Fruit fly (Drosophila melanogaster): ENCODE results near the gene CG7627.

Gene CG7627

DNA sequence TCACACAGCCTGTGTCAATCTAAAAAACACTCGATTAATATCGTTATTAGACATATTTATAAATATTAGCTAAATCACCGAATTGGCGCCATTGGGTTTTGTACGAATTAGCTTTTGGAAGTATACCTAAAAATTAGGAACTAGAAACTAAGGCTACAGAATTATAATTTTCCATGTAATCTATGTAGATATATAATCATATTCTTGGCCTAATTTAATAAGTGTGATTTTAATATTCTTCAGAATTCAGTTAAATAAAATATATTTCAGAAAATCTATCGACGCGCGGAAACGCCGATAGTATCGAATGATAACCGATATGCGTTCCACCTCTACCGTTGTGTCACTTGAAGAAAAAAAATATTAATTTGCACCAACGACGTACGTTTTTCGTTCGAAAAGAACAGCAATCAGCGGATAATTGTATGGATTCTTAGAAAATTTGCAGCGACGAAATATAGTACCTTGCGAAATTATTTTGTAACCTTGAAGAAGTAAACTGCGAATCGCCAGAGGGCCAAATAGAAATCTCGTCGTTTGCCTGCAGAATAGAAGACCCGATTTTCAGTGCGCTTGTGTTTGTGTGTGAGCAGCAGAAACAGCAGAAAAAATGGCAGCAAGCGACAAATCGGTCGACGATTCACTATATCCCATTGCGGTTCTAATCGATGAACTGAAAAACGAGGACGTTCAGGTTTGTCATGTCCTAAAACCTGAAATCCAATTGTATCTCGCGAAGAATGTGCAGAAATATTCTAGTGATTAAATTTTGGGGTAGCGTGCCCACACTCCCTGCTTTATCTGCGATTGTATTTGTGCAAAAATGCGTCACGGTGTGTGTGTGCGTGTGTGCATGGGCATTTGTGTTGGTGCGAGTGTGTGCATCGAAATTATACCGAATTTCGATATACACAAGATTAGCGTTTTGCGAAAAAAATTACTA is 3.7 kb upstream of the CG7627 start, which contains the start of gene Pp2A-29B:
Gene Pp2A-29B (plus strand): TSS at position 338 of the 943 bp plus-strand sequence.
- no peak for TF ChIP-seq psq (optimal IDR thresholded peaks at IDR 0.05)
- no peak for TF ChIP-seq Dll (optimal IDR thresholded peaks at IDR 0.05)
- TF ChIP-seq usp (GFP tag; optimal IDR thresholded peaks at IDR 0.05) = no peak
- TF ChIP-seq CG8478 (optimal IDR thresholded peaks at IDR 0.05) = no peak
- no peak for TF ChIP-seq pan (optimal IDR thresholded peaks at IDR 0.05)
- TF ChIP-seq EcR (GFP tag; optimal IDR thresholded peaks at IDR 0.05) = no peak

DNA sequence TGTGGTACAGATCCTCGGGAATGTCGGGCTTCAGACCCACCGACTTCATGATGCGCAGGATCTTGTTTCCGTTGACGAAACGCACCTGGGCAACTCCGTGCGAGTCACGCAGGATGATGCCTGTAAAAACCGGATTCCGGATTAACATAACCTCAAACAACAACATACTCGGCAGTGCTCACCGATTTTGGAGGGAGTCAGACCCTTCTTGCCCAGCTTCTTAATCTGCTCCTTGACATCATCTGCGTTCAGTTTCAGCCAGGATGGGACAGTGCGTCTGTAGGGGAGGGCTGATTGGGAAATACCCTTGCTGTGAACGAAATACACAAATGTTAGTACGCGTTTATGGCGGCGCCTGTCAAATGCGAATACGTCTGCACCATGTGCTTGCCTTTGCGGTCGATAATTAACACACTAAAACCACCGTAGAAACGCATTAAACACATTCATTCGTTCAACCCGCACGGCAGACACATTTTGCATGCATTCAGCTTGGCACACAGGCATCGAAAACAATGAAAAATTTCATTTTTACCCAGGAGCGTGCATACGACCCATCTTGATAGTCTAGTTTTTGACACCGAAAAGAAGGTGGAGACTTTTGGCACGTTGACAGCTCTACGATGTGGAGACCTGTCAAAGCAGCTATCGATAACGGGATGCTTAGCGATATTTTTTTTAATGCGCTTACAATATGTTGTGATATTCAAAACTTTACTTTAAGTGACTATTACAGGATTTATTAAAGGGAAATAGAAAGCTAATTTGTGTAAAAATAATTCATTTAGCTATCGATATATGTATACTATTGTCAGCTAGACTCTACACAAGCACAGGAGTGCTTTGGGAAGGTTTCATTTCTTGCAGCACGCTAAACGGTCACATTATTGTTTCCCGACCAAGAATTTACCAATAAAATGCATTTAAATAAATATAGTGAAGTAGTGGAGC is 2.0 kb upstream of the CG7627 start, which contains the start of the genes RpS13 and CSN8:
Gene RpS13 (minus strand): TSS at position 657 of the 951 bp plus-strand sequence.
Gene CSN8 (plus strand): TSS at position 850 of the 951 bp plus-strand sequence.
- TF ChIP-seq CG8478 (optimal IDR thresholded peaks at IDR 0.05) (no peak), EcR (GFP tag; optimal IDR thresholded peaks at IDR 0.05) (no peak), Dll (optimal IDR thresholded peaks at IDR 0.05) (no peak), usp (GFP tag; optimal IDR thresholded peaks at IDR 0.05) (no peak), pan (optimal IDR thresholded peaks at IDR 0.05) (no peak), psq (optimal IDR thresholded peaks at IDR 0.05) (no peak)

DNA sequence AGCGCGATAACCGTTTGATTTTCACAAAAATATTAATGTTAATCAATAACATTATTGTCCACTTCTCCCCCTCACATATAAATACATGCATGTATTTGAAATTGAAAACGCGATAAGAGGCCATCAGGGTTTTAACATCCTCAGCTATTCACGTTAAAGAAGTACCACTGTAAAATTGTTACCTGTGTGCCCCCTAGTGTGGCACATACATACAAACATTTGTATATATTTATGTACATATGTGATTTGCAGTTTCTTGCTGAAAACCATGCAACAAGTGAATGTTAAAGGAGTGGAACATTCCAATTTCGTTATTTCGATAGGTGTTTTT is 651 bp upstream of the CG7627 start:
- no peak for TF ChIP-seq EcR (GFP tag; optimal IDR thresholded peaks at IDR 0.05)
- TF ChIP-seq CG8478 (optimal IDR thresholded peaks at IDR 0.05) = no peak
- TF ChIP-seq usp (GFP tag; optimal IDR thresholded peaks at IDR 0.05) = no peak
- no peak for TF ChIP-seq psq (optimal IDR thresholded peaks at IDR 0.05)
- no peak for TF ChIP-seq Dll (optimal IDR thresholded peaks at IDR 0.05)
- no peak for TF ChIP-seq pan (optimal IDR thresholded peaks at IDR 0.05)

DNA sequence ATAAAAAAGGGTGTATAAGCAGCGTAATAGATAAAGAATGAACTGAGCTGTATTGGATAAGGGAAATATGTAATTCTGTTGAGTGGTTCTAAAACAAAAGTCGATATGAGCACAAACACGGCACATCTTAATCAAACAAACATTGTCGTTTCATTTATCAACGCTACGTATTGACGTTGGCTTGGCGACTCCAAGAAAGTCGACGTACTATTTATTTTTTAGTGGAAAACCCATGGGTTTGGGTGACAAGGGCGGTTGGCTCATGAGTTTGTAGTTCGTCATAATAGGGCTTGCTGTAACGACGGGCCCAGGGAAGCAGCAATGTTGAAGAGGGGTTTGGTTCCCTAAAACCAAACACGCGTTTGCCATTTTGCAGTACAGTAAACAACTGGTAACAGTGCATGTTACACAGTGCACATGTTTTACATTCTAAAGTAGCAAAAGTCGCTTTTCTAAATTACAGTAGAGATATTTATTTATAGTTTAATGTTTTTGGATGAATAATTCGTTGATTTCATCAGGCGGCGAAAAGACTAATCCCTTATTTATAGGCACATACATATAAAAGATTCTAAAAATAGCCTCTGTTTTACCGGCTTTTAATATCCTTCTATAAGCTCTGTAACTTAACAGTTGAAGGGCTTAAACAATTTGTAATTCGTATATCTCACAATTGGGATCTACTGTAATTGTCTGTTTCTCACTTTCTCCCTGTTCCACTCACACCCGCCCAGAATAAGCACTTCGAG is 891 bp downstream of the CG7627 start:
- no peak for TF ChIP-seq EcR (GFP tag; optimal IDR thresholded peaks at IDR 0.05)
- TF ChIP-seq CG8478 (optimal IDR thresholded peaks at IDR 0.05) = no peak
- no peak for TF ChIP-seq psq (optimal IDR thresholded peaks at IDR 0.05)
- TF ChIP-seq Dll (optimal IDR thresholded peaks at IDR 0.05) = no peak
- TF ChIP-seq usp (GFP tag; optimal IDR thresholded peaks at IDR 0.05) = no peak
- no peak for TF ChIP-seq pan (optimal IDR thresholded peaks at IDR 0.05)

DNA sequence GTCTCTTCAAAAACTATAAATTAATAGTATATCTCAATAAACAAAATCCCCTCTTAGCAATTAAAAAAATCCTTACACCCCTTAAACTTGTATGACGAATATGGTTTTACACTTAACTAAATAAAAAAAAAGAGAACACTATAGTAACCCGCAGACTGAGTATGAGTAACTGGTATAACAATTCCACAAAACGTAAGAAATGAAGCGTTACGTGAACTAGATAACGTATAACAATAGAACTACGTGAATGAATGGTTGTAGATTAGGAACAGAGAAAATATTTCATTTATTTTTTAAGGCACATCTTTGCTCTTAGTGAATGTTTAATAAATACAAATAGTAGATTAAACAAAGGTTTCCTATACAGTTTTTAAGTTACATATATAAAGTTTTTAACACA is 6.8 kb downstream of the CG7627 start:
- TF ChIP-seq psq (optimal IDR thresholded peaks at IDR 0.05) = no peak
- no peak for TF ChIP-seq pan (optimal IDR thresholded peaks at IDR 0.05)
- no peak for TF ChIP-seq EcR (GFP tag; optimal IDR thresholded peaks at IDR 0.05)
- no peak for TF ChIP-seq CG8478 (optimal IDR thresholded peaks at IDR 0.05)
- no peak for TF ChIP-seq usp (GFP tag; optimal IDR thresholded peaks at IDR 0.05)
- no peak for TF ChIP-seq Dll (optimal IDR thresholded peaks at IDR 0.05)

DNA sequence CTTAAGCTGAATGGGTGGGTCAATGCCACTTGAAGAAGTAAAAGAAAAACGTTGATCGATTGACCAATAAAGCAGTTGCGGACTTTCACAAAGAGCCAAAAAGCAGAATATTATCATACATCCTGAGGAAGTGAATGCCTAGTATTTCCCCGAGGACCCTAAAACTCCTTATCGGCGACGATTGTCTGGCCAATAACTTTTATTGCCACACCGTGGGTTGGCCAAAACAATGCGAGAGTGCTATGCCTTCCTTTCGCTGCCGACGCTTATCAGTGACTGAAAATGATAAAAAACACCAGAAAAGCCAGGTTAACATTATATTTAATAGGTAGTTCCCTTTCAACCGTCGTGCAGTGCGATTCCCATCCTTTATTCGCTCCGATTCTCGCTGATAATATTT is 10.4 kb downstream of the CG7627 start, which contains the start of gene Mur29B:
Gene Mur29B (plus strand): TSS at position 324 of the 400 bp plus-strand sequence.
- TF ChIP-seq psq (optimal IDR thresholded peaks at IDR 0.05) = no peak

DNA sequence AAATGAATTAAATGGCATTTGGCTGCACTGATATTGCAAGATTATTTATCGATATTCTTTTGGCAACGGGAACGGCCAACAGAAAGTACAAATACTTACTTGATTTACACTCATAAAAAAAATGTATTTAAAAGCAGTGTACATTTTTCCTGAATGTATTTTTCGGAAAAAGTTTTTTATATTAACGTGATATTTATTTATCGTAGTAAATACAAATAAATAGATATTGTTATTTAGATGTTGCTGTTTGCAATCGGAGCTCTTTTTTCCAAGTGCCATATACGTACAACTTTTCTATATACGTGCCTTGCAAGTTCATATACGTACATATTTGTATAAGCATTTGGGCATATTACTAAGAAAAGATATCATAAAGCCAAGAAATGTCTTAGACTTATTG is 10.9 kb downstream of the CG7627 start:
- TF ChIP-seq Dll (optimal IDR thresholded peaks at IDR 0.05) (no peak), EcR (GFP tag; optimal IDR thresholded peaks at IDR 0.05) (no peak), usp (GFP tag; optimal IDR thresholded peaks at IDR 0.05) (no peak), pan (optimal IDR thresholded peaks at IDR 0.05) (no peak), psq (optimal IDR thresholded peaks at IDR 0.05) (no peak), CG8478 (optimal IDR thresholded peaks at IDR 0.05) (no peak)

DNA sequence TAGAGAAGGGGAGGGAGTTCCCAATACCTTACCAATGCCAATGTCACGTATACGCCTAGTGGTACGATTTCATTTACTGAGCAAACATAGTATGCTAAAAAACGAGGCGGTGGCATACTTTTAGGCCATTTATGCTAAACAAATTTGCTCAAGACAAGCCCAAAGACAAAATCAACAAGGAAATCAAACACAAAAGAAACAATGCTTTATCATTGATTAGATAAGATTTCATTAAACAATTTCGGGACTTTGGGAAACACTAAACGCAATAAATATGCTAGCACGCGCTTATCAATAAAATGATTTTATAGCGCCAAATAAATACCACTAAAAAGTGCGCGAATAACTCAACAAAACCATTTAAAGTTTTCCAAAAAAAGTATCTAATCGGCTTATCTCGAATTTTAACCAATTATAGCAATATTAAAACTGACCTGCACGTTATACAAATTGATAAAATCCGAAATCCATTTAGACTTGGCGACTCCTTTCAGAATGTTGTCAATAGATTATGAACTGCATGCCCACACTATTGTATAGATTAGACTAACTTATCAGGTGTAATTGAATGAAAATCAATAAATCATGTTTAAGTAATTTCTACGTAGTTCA is 11.6 kb downstream of the CG7627 start:
- TF ChIP-seq pan (optimal IDR thresholded peaks at IDR 0.05) (no peak), psq (optimal IDR thresholded peaks at IDR 0.05) (no peak), EcR (GFP tag; optimal IDR thresholded peaks at IDR 0.05) (no peak), CG8478 (optimal IDR thresholded peaks at IDR 0.05) (no peak), usp (GFP tag; optimal IDR thresholded peaks at IDR 0.05) (no peak), Dll (optimal IDR thresholded peaks at IDR 0.05) (no peak)

DNA sequence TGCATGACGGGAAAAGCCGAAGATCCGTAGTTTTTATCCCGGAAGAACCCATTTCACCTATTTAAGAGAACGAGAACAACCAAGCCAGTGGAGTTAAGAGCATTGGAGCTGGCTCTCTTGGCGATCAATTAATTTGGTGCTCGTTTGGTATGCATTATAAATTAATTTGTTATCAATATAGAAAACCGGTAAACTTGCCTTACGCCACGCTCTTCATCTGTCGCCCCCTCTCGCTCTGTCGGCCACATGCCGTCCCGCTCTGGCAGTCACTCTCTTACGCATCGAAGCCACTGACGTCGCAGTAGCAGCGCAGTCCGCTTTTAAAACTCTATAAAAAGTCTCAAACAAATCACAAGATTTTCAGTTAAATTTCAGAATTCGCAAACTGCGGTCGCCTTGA is 16.0 kb downstream of the CG7627 start, which contains the start of gene CG7778:
Gene CG7778 (plus strand): TSS at position 361 of the 400 bp plus-strand sequence.
- TF ChIP-seq usp (GFP tag; optimal IDR thresholded peaks at IDR 0.05) (no peak), psq (optimal IDR thresholded peaks at IDR 0.05) (no peak), EcR (GFP tag; optimal IDR thresholded peaks at IDR 0.05) (no peak), CG8478 (optimal IDR thresholded peaks at IDR 0.05) (no peak), Dll (optimal IDR thresholded peaks at IDR 0.05) (no peak), pan (optimal IDR thresholded peaks at IDR 0.05) (no peak)

DNA sequence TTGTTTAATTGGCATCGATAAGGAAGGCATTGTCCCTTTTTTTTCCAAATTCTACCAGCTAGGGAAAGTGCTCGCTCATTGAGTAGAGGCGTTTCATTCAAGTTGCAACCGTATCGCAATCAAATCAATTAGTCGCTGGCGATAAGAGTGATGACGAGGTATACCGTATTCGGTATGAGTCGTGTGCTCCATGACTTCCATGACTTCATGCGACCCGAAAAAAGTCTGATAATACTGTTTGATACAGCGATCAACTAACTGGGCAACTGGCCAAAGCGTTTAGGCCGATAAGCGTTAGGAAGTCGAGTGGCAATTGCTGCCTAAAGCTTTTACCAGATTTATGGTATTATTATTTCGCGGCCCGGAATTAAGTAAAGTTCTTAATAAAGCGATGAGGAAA is 17.7 kb downstream of the CG7627 start:
- TF ChIP-seq Dll (optimal IDR thresholded peaks at IDR 0.05) (no peak), psq (optimal IDR thresholded peaks at IDR 0.05) (no peak), pan (optimal IDR thresholded peaks at IDR 0.05) (no peak), usp (GFP tag; optimal IDR thresholded peaks at IDR 0.05) (no peak), EcR (GFP tag; optimal IDR thresholded peaks at IDR 0.05) (no peak), CG8478 (optimal IDR thresholded peaks at IDR 0.05) (no peak)

DNA sequence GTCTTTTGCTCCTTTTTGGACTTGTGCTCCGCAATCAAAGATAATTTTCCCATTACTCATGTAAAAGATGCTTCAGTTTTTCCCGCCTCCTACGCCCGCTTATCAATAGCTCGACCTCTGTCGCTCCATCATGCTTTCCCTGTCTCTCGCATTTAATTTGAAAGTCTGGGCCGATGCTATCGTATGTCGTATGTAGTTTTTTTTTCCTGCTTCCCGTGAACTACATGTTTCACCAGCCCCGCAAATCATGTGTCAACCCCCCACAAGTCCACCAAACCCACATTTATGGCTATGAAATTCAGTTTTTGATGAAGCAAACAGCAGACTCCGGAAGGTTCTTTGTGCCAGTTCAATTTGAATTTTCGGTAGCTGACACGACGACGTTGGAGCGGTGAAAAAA is 19.9 kb downstream of the CG7627 start, which contains the start of gene CG14273:
Gene CG14273 (plus strand): TSS at position 301 of the 400 bp plus-strand sequence.
- TF ChIP-seq EcR (GFP tag; optimal IDR thresholded peaks at IDR 0.05) (no peak), usp (GFP tag; optimal IDR thresholded peaks at IDR 0.05) (no peak), psq (optimal IDR thresholded peaks at IDR 0.05) (no peak), Dll (optimal IDR thresholded peaks at IDR 0.05) (no peak), CG8478 (optimal IDR thresholded peaks at IDR 0.05) (no peak)

Measured in whole organism.